Fruit fly (Drosophila melanogaster) whole organism, embryonic: ENCODE results near the gene HINT1.

Experiments
- Aef1 ChIP-seq: fragments of 200-800 bp; sonication (Bioruptor generic); IDR thresholded peaks from 3 replicates; pipeline ENCODE4 v1.3.6; 2022; ENCODE audit warnings: missing biosample characterization, missing genetic modification characterization
- Antp ChIP-seq: fragments of 200-800 bp; sonication (Bioruptor generic); optimal IDR thresholded peaks from 3 replicates; lab custom pipeline; 2016; ENCODE audit warnings: missing biosample characterization, missing genetic modification characterization
- Bgb ChIP-seq: fragments of 200-800 bp; sonication (Bioruptor generic); IDR thresholded peaks from 2 replicates; pipeline ENCODE4 v1.3.6; 2022; ENCODE audit warnings: missing biosample characterization, missing genetic modification characterization; ENCODE audit not compliant: partially characterized antibody
- CG10147 ChIP-seq: fragments of 200-800 bp; sonication (Bioruptor generic); optimal IDR thresholded peaks from 2 replicates; lab custom pipeline; 2019; ENCODE audit warnings: missing biosample characterization, mild to moderate bottlenecking, missing genetic modification characterization, moderate library complexity
- CG10654 ChIP-seq: fragments of 200-800 bp; sonication (Bioruptor generic); optimal IDR thresholded peaks from 2 replicates; lab custom pipeline; 2016; ENCODE audit warnings: missing biosample characterization, missing genetic modification characterization
- CG1233 ChIP-seq: fragments of 200-800 bp; sonication (Bioruptor generic); optimal IDR thresholded peaks from 4 replicates; lab custom pipeline; 2018; ENCODE audit warnings: missing biosample characterization, mild to moderate bottlenecking, missing genetic modification characterization
- CG13287 ChIP-seq: fragments of 200-800 bp; sonication (Bioruptor generic); IDR thresholded peaks from 2 replicates; pipeline ENCODE4 v1.3.6; 2022; ENCODE audit warnings: missing biosample characterization, missing genetic modification characterization; ENCODE audit not compliant: partially characterized antibody
- CG14965 ChIP-seq: fragments of 200-800 bp; sonication (Bioruptor generic); optimal IDR thresholded peaks from 2 replicates; lab custom pipeline; 2016; ENCODE audit warnings: missing biosample characterization, missing genetic modification characterization, borderline replicate concordance
- CG18476 ChIP-seq: fragments of 200-800 bp; sonication (Bioruptor generic); optimal IDR thresholded peaks from 2 replicates; lab custom pipeline; 2016; ENCODE audit warnings: missing biosample characterization, mild to moderate bottlenecking, missing genetic modification characterization
- CG2875 ChIP-seq: fragments of 200-800 bp; sonication (Bioruptor generic); optimal IDR thresholded peaks from 2 replicates; lab custom pipeline; 2017; ENCODE audit warnings: missing biosample characterization, mild to moderate bottlenecking, missing genetic modification characterization, missing genetic modification reagents
- CG7987 ChIP-seq: fragments of 200-800 bp; sonication (Bioruptor generic); optimal IDR thresholded peaks from 2 replicates; lab custom pipeline; 2018; ENCODE audit warnings: missing biosample characterization, mild to moderate bottlenecking, missing genetic modification characterization, moderate library complexity
- CG8281 ChIP-seq: fragments of 200-800 bp; sonication (Bioruptor generic); optimal IDR thresholded peaks from 2 replicates; lab custom pipeline; 2018; ENCODE audit warnings: missing biosample characterization, mild to moderate bottlenecking, missing genetic modification characterization, moderate library complexity
- CG8765 ChIP-seq: fragments of 200-800 bp; sonication (Bioruptor generic); IDR thresholded peaks from 2 replicates; pipeline ENCODE4 v1.3.6; 2022; ENCODE audit warnings: missing biosample characterization, missing genetic modification characterization
- CG8944 ChIP-seq: fragments of 200-800 bp; sonication (Bioruptor generic); optimal IDR thresholded peaks from 3 replicates; lab custom pipeline; 2016; ENCODE audit warnings: missing biosample characterization, missing genetic modification characterization
- CG9437 ChIP-seq: fragments of 200-800 bp; sonication (Bioruptor generic); optimal IDR thresholded peaks from 2 replicates; lab custom pipeline; 2018; ENCODE audit warnings: missing biosample characterization, mild to moderate bottlenecking, missing genetic modification characterization
- CkIIα-i1 ChIP-seq: fragments of 200-800 bp; sonication (Bioruptor generic); IDR thresholded peaks from 2 replicates; pipeline ENCODE4 v1.3.6; 2022; ENCODE audit warnings: missing biosample characterization, missing genetic modification characterization
- Dll ChIP-seq: fragments of 200-800 bp; sonication (Bioruptor generic); IDR thresholded peaks from 4 replicates; pipeline ENCODE4 v1.3.6; 2022; ENCODE audit warnings: missing biosample characterization, missing genetic modification characterization; ENCODE audit not compliant: partially characterized antibody
- Doc2 ChIP-seq: fragments of 200-800 bp; sonication (Bioruptor generic); IDR thresholded peaks from 2 replicates; pipeline ENCODE4 v1.3.6; 2022; ENCODE audit warnings: missing biosample characterization, missing genetic modification characterization
- Dp ChIP-seq: fragments of 200-800 bp; sonication (Bioruptor generic); optimal IDR thresholded peaks from 2 replicates; lab custom pipeline; 2018; ENCODE audit warnings: missing biosample characterization, mild to moderate bottlenecking, missing genetic modification characterization, moderate library complexity
- Drgx ChIP-seq: fragments of 200-800 bp; sonication (Bioruptor generic); IDR thresholded peaks from 2 replicates; pipeline ENCODE4 v1.3.6; 2022; ENCODE audit warnings: missing biosample characterization, missing genetic modification characterization
- ERR ChIP-seq: fragments of 200-800 bp; sonication (Bioruptor generic); optimal IDR thresholded peaks from 2 replicates; lab custom pipeline; 2016; ENCODE audit warnings: missing biosample characterization, missing genetic modification characterization
- Gsc ChIP-seq: fragments of 200-800 bp; sonication (Bioruptor generic); IDR thresholded peaks from 2 replicates; pipeline ENCODE4 v1.3.6; 2022; ENCODE audit warnings: missing biosample characterization, missing genetic modification characterization
- Gug ChIP-seq: fragments of 200-800 bp; sonication (Bioruptor generic); IDR thresholded peaks from 4 replicates; pipeline ENCODE4 v1.3.6; 2022; ENCODE audit warnings: missing biosample characterization, missing genetic modification characterization
- HmgD ChIP-seq: fragments of 200-800 bp; sonication (Bioruptor generic); optimal IDR thresholded peaks from 3 replicates; lab custom pipeline; 2016; ENCODE audit warnings: missing biosample characterization, missing genetic modification characterization
- HmgZ ChIP-seq: fragments of 200-800 bp; sonication (Bioruptor generic); optimal IDR thresholded peaks from 2 replicates; lab custom pipeline; 2018; ENCODE audit warnings: missing biosample characterization, mild to moderate bottlenecking, missing genetic modification characterization
- Lpt ChIP-seq: fragments of >200 bp; optimal IDR thresholded peaks from 2 replicates; lab custom pipeline; 2018; ENCODE audit warnings: missing biosample characterization, missing genetic modification characterization
- Med ChIP-seq: fragments of 200-800 bp; sonication (Bioruptor generic); peaks from one replicate; lab custom pipeline; 2016; ENCODE audit warnings: missing biosample characterization, missing genetic modification characterization, mild to moderate bottlenecking, inconsistent platforms, moderate library complexity
- Myb ChIP-seq: fragments of 200-800 bp; sonication (Bioruptor generic); optimal IDR thresholded peaks from 2 replicates; lab custom pipeline; 2016; ENCODE audit warnings: missing biosample characterization, missing genetic modification characterization
- Sry-δ ChIP-seq: fragments of 200-800 bp; sonication (Bioruptor generic); optimal IDR thresholded peaks from 2 replicates; lab custom pipeline; 2016; ENCODE audit warnings: missing biosample characterization, missing genetic modification characterization
- cad ChIP-seq: fragments of >200 bp; optimal IDR thresholded peaks from 2 replicates; lab custom pipeline; 2017; ENCODE audit warnings: missing biosample characterization, missing genetic modification characterization
- cas ChIP-seq: fragments of 200-800 bp; sonication (Bioruptor generic); IDR thresholded peaks from 2 replicates; pipeline ENCODE4 v1.3.6; 2022; ENCODE audit warnings: missing biosample characterization, missing genetic modification characterization
- caup ChIP-seq: fragments of 200-800 bp; sonication (Bioruptor generic); optimal IDR thresholded peaks from 3 replicates; lab custom pipeline; 2017; ENCODE audit warnings: missing biosample characterization, mild to moderate bottlenecking, missing genetic modification characterization, moderate library complexity; ENCODE audit not compliant: severe bottlenecking
- cg ChIP-seq: fragments of 200-800 bp; sonication (Bioruptor generic); optimal IDR thresholded peaks from 3 replicates; lab custom pipeline; 2019; ENCODE audit warnings: missing biosample characterization, mild to moderate bottlenecking, missing genetic modification characterization, moderate library complexity
- cwo ChIP-seq: fragments of 200-800 bp; sonication (Bioruptor generic); optimal IDR thresholded peaks from 3 replicates; lab custom pipeline; 2017; ENCODE audit warnings: missing biosample characterization, missing genetic modification characterization, mild to moderate bottlenecking, moderate library complexity, missing genetic modification reagents
- disco-r ChIP-seq: fragments of 200-800 bp; sonication (Bioruptor generic); optimal IDR thresholded peaks from 2 replicates; lab custom pipeline; 2016; ENCODE audit warnings: missing biosample characterization, missing genetic modification characterization
- dpn ChIP-seq, 2 experiments: fragments of 200-800 bp; sonication (Bioruptor generic); optimal IDR thresholded peaks; 3 replicates each; lab custom pipeline; 2016; ENCODE audit warnings: missing biosample characterization in 2 of 2, missing genetic modification characterization in 2 of 2
- dysf ChIP-seq: fragments of 200-800 bp; sonication (Bioruptor generic); IDR thresholded peaks from 3 replicates; pipeline ENCODE4 v1.3.6; 2022; ENCODE audit warnings: missing biosample characterization, missing genetic modification characterization
- gem ChIP-seq: fragments of 200-800 bp; sonication (Bioruptor generic); optimal IDR thresholded peaks from 2 replicates; lab custom pipeline; 2019; ENCODE audit warnings: missing biosample characterization, mild to moderate bottlenecking, missing genetic modification characterization, moderate library complexity
- jigr1 ChIP-seq: fragments of 200-800 bp; sonication (Bioruptor generic); IDR thresholded peaks from 3 replicates; pipeline ENCODE4 v1.3.6; 2022; ENCODE audit warnings: missing biosample characterization, missing genetic modification characterization
- lmd ChIP-seq: fragments of 200-800 bp; sonication (Bioruptor generic); IDR thresholded peaks from 2 replicates; pipeline ENCODE4 v1.3.6; 2022; ENCODE audit warnings: missing biosample characterization, missing genetic modification characterization
- row ChIP-seq: fragments of 200-800 bp; sonication (Bioruptor generic); IDR thresholded peaks from 3 replicates; pipeline ENCODE4 v1.3.6; 2022; ENCODE audit warnings: missing biosample characterization, missing genetic modification characterization
- sd ChIP-seq: fragments of 200-800 bp; sonication (Bioruptor generic); optimal IDR thresholded peaks from 3 replicates; lab custom pipeline; 2018; ENCODE audit warnings: missing biosample characterization, mild to moderate bottlenecking, missing genetic modification characterization, moderate library complexity
- shn ChIP-seq: fragments of 200-800 bp; sonication (Bioruptor generic); optimal IDR thresholded peaks from 3 replicates; lab custom pipeline; 2016; ENCODE audit warnings: missing biosample characterization, missing genetic modification characterization
- sima ChIP-seq: fragments of 200-800 bp; sonication (Bioruptor generic); optimal IDR thresholded peaks from 2 replicates; lab custom pipeline; 2016; ENCODE audit warnings: missing biosample characterization, missing genetic modification characterization
- sqz ChIP-seq: fragments of 200-800 bp; sonication (Bioruptor generic); optimal IDR thresholded peaks from 3 replicates; lab custom pipeline; 2018; ENCODE audit warnings: missing biosample characterization, mild to moderate bottlenecking, missing genetic modification characterization
- tap ChIP-seq: fragments of 200-800 bp; optimal IDR thresholded peaks from 3 replicates; lab custom pipeline; 2019; ENCODE audit warnings: missing biosample characterization, mild to moderate bottlenecking, missing genetic modification characterization, moderate library complexity
- tll ChIP-seq, 2 experiments: fragments of 200-800 bp in 1 of 2; fragments of >200 bp in 1 of 2; sonication (Bioruptor generic) in 1 of 2; optimal IDR thresholded peaks; 2 replicates each; lab custom pipeline; 2017 to 2019; ENCODE audit warnings: missing biosample characterization in 2 of 2, missing genetic modification characterization in 2 of 2, mild to moderate bottlenecking in 1 of 2, moderate library complexity in 1 of 2
- twi ChIP-seq: fragments of 200-800 bp; optimal IDR thresholded peaks from 2 replicates; lab custom pipeline; 2019; ENCODE audit warnings: missing biosample characterization, mild to moderate bottlenecking, missing genetic modification characterization, moderate library complexity
- usp ChIP-seq: fragments of >200 bp; optimal IDR thresholded peaks from 2 replicates; lab custom pipeline; 2017; ENCODE audit warnings: missing biosample characterization, missing genetic modification characterization

The HINT1 gene

DNA sequence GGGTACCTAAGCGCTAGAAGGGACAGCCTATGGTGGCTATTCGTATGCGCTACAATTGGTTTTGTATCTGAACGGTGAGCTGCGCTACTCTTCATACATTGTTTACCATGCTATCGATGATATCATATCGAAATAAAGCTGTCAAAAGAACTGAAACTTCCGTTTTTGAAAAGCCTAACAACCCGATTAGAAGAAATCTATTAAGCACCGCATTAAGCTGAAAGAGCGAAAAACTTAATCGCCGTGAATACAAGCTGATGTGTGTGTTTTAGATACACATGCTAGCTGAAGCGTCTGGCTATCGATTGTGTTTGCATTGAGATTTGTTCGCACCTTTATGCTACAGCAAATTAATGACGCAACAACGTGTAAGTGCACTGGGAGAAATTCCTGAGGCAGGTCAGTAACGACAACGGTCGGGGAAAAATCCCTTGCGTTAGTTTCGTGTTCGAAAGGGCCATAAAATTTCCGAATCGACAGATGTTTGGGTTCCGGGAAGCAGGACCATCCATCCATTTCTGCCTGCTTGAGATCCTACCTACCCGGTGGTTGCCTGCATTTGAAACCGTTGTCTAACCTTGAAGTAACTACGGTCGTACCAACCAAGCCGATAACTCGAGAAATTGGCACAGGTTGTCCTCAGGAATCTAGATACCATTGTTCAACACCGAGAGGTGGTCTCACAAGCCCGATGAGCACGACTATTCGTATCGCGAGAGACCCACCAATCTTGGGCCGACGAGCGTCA is 19.4 kb upstream of the HINT1 start (continued):
- TF ChIP-seq twi = peak; percentile 56
- TF ChIP-seq ERR (GFP tag; lab: Kevin White, UChicago) = peak; percentile 75
- TF ChIP-seq sd (tag; lab: Kevin White, UChicago) = peak; percentile 51
- TF ChIP-seq CG8281 (tag; lab: Kevin White, UChicago) = peak; percentile 65
- peak; percentile 86 for TF ChIP-seq CG7987
- peak; percentile 48 for TF ChIP-seq CG18476 (GFP tag; lab: Kevin White, UChicago)
- peak; percentile 72 for TF ChIP-seq shn (GFP tag; lab: Kevin White, UChicago)
- TF ChIP-seq Antp (GFP tag; lab: Kevin White, UChicago) = peak; percentile 87
- peak; percentile 81 for TF ChIP-seq CG1233
- TF ChIP-seq sima (GFP tag; lab: Kevin White, UChicago) = no peak
- TF ChIP-seq tll (GFP tag; optimal IDR thresholded peaks at IDR 0.05; lab: Kevin White, UChicago) = peak in 1 of 2 experiments; percentile 1
- TF ChIP-seq cad = peak; percentile 90
- TF ChIP-seq row (GFP tag; lab: Robert Waterston, UW) = no peak
- peak; percentile 66 for TF ChIP-seq CG10654 (GFP tag; lab: Kevin White, UChicago)
- TF ChIP-seq cg (GFP tag; lab: Kevin White, UChicago) = no peak
- TF ChIP-seq CG13287 (GFP tag; lab: Robert Waterston, UW) = no peak
- no peak for TF ChIP-seq Dll (GFP tag; lab: Robert Waterston, UW)
- TF ChIP-seq Drgx = no peak
- TF ChIP-seq Aef1 (GFP tag; lab: Robert Waterston, UW) = no peak
- TF ChIP-seq gem (tag; lab: Kevin White, UChicago) = peak; percentile 88
- peak; percentile 89 for TF ChIP-seq caup (GFP tag; lab: Kevin White, UChicago)
- peak; percentile 0 for TF ChIP-seq Dp
- no peak for TF ChIP-seq CkIIα-i1 (GFP tag; lab: Robert Waterston, UW)
- no peak for TF ChIP-seq Lpt (GFP tag; lab: Kevin White, UChicago)
- TF ChIP-seq usp (GFP tag; lab: Kevin White, UChicago) = no peak
- TF ChIP-seq Doc2 (GFP tag; lab: Robert Waterston, UW) = no peak
- TF ChIP-seq tap (tag; lab: Kevin White, UChicago) = peak; percentile 77
- TF ChIP-seq dpn (GFP tag; optimal IDR thresholded peaks at IDR 0.05; lab: Kevin White, UChicago) = peak; percentile 85 to 87
- no peak for TF ChIP-seq CG8765
- TF ChIP-seq CG2875 (GFP tag; lab: Kevin White, UChicago) = peak; percentile 56
- TF ChIP-seq Gsc (GFP tag; lab: Robert Waterston, UW) = no peak
- TF ChIP-seq Myb (GFP tag; lab: Kevin White, UChicago) = peak; percentile 64
- peak; percentile 85 for TF ChIP-seq HmgZ (tag; lab: Kevin White, UChicago)
- TF ChIP-seq Med = peak; percentile 98
- peak; percentile 67 for TF ChIP-seq disco-r (GFP tag; lab: Kevin White, UChicago)
- TF ChIP-seq cas (GFP tag; lab: Robert Waterston, UW) = no peak
- TF ChIP-seq cwo (GFP tag; lab: Kevin White, UChicago) = peak; percentile 88
- peak; percentile 81 for TF ChIP-seq CG8944
- TF ChIP-seq jigr1 = no peak
- peak; percentile 88 for TF ChIP-seq Gug (GFP tag; lab: Robert Waterston, UW)
- TF ChIP-seq CG10147 = peak; percentile 80
- no peak for TF ChIP-seq dysf (GFP tag; lab: Robert Waterston, UW)
- no peak for TF ChIP-seq Bgb (GFP tag; lab: Robert Waterston, UW)
- peak; percentile 61 for TF ChIP-seq CG14965 (GFP tag; lab: Kevin White, UChicago)
- peak; percentile 57 for TF ChIP-seq CG9437 (GFP tag; lab: Kevin White, UChicago)
- TF ChIP-seq HmgD (GFP tag; lab: Kevin White, UChicago) = peak; percentile 52
- TF ChIP-seq sqz (GFP tag; lab: Kevin White, UChicago) = peak; percentile 18
- peak; percentile 45 for TF ChIP-seq Sry-δ (GFP tag; lab: Kevin White, UChicago)
- TF ChIP-seq lmd = no peak
